Fruit fly (Drosophila melanogaster): ENCODE results near the gene CG12054.

The CG12054 gene

DNA sequence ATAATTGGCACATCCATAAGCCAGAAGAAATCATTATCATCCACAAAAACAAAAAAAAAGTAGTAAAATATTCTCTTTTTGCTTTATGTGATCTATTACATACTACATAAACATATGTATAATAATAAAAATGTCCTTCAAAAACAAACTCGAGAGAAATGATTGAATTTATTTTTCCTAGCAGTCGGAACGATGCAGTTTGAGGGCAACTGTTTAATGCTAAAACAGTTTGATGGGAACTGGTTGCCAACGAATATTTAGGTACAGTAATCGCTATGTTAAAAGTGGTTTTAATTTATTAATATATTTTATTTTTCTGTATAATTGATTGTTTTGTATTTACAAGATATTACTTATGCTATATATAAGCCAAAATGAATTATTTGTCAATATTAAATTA, 10.6 kb downstream of the CG12054 start:
- TF ChIP-seq Dif (GFP tag; optimal IDR thresholded peaks at IDR 0.05; ENCODE audit: partially characterized antibody) = no peak
- peak; percentile 63 for TF ChIP-seq Myc (optimal IDR thresholded peaks at IDR 0.05)
- TF ChIP-seq Jra (GFP tag; optimal IDR thresholded peaks at IDR 0.05) = no peak
- no peak for TF ChIP-seq Dfd (GFP tag; optimal IDR thresholded peaks at IDR 0.05)

DNA sequence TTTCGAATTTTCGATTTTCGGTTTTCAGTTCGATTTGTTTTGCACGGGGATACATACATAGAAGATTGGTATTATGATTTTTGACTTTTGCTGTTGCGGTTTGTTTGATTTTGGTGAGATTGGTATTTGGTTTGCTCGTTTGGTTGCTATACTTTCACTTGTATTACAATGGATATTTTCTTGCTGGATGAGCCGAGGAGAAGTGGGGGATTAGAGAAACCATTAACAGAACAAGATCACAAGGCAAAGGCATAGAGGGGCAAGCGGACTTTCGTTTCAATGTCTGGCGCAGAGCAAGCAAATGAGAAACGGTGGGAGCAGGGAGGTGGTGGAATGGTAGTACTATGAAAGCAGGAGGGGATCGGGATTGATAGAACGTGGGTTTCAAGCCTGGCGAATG, 11.7 kb downstream of the CG12054 start, which contains the start of gene CG15563:
Gene CG15563, minus strand, starts transcription at position 101 of the 400 bp plus-strand sequence.
- TF ChIP-seq foxo (GFP tag; optimal IDR thresholded peaks at IDR 0.05) (no peak), brk (GFP tag; optimal IDR thresholded peaks at IDR 0.05) (no peak), Dif (GFP tag; optimal IDR thresholded peaks at IDR 0.05; ENCODE audit: partially characterized antibody) (no peak), pan (optimal IDR thresholded peaks at IDR 0.05) (no peak)

DNA sequence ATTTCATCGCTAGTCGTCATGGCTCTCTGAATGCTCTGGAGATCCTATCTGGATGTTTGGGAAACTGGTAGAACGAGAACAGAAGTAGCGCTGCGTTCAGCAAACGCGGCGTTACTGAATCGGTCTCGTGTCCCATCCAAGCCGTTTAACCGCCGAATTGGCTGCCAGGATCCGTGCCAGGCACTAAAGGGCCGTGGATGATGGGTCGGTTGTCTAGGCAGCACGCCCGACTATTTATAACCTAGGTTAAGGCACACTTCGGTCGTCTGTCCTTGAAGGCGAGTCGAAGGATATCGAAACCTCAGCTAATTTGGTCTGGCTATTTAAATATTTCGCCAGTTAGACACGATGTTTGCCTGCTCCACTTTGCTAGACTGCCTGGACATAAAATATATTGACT, 14.8 kb downstream of the CG12054 start, which contains the start of gene CG15564:
Gene CG15564, minus strand, starts transcription at position 101 of the 400 bp plus-strand sequence.
- no peak for TF ChIP-seq Dfd (GFP tag; optimal IDR thresholded peaks at IDR 0.05)
- no peak for TF ChIP-seq dsf (GFP tag; optimal IDR thresholded peaks at IDR 0.05; ENCODE audit: borderline replicate concordance)
- TF ChIP-seq CrebA (GFP tag; optimal IDR thresholded peaks at IDR 0.05; ENCODE audit: borderline replicate concordance) = no peak
- TF ChIP-seq HLH106 (tag; optimal IDR thresholded peaks at IDR 0.05) = no peak

DNA sequence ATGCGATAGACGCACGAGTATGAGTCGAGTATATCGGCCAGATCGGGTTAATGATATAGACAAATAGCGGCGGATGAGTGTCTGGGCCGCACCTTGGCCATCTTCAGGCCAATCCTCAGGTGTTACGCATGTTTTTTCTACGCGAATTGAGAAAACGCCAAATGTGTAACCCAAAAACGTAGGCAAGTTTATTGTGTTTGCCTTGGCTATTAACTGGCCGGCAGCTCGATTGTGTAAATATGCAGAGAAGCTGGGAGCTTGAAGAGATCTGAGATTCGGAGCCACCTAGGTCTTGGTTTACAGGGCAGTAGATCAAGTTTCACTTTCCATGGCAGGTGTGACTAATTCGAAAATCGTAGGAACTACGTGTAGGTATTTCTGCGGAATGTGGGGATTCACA, 19.5 kb downstream of the CG12054 start:
- TF ChIP-seq Myc (optimal IDR thresholded peaks at IDR 0.05) (no peak), woc (GFP tag; optimal IDR thresholded peaks at IDR 0.05) (no peak), pan (optimal IDR thresholded peaks at IDR 0.05) (no peak), Mio (GFP tag; optimal IDR thresholded peaks at IDR 0.05) (no peak), jim (GFP tag; optimal IDR thresholded peaks at IDR 0.05) (no peak), brk (GFP tag; optimal IDR thresholded peaks at IDR 0.05) (no peak), br (GFP tag; optimal IDR thresholded peaks at IDR 0.05) (no peak), CG9705 (GFP tag; optimal IDR thresholded peaks at IDR 0.05) (no peak), foxo (GFP tag; optimal IDR thresholded peaks at IDR 0.05) (no peak), Rel (GFP tag; optimal IDR thresholded peaks at IDR 0.05) (no peak), Rel (tag; optimal IDR thresholded peaks at IDR 0.05) (no peak), lola (GFP tag; optimal IDR thresholded peaks at IDR 0.05) (no peak)

DNA sequence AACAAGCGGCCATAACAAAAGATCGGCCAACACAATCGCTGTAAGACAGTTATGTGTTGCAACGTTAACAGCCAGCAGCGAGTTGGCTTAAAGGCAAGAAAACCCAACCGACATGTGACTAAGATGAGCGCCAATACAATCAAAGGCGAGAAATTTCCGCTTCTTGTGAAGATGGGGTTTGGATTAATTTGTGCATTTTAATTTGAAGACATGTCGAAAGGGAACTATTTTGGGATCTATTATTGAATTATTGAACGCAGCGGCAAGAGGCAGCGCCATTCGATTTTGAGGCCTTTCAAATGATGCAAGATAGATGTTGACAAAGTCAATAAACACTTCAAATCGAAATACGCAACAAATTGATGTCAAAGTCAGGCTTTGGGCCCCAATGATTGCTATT, 20.6 kb downstream of the CG12054 start:
- TF ChIP-seq Myc (optimal IDR thresholded peaks at IDR 0.05) (no peak), Rel (GFP tag; optimal IDR thresholded peaks at IDR 0.05) (no peak), Rel (tag; optimal IDR thresholded peaks at IDR 0.05) (no peak), jim (GFP tag; optimal IDR thresholded peaks at IDR 0.05) (no peak), CG32264 (GFP tag; optimal IDR thresholded peaks at IDR 0.05) (no peak), rgr (GFP tag; optimal IDR thresholded peaks at IDR 0.05) (no peak), usp (GFP tag; optimal IDR thresholded peaks at IDR 0.05) (no peak), fru (GFP tag; optimal IDR thresholded peaks at IDR 0.05) (no peak), CrebA (GFP tag; optimal IDR thresholded peaks at IDR 0.05; ENCODE audit: borderline replicate concordance) (no peak), CG9705 (GFP tag; optimal IDR thresholded peaks at IDR 0.05) (no peak), HLH106 (tag; optimal IDR thresholded peaks at IDR 0.05) (no peak), psq (GFP tag; optimal IDR thresholded peaks at IDR 0.05) (no peak), Hnf4 (GFP tag; optimal IDR thresholded peaks at IDR 0.05) (no peak), Abd-B (GFP tag; optimal IDR thresholded peaks at IDR 0.05) (no peak), Dif (GFP tag; optimal IDR thresholded peaks at IDR 0.05; ENCODE audit: partially characterized antibody) (no peak), N (GFP tag; optimal IDR thresholded peaks at IDR 0.05) (no peak), br (GFP tag; optimal IDR thresholded peaks at IDR 0.05) (no peak), lola (GFP tag; optimal IDR thresholded peaks at IDR 0.05) (no peak)

DNA sequence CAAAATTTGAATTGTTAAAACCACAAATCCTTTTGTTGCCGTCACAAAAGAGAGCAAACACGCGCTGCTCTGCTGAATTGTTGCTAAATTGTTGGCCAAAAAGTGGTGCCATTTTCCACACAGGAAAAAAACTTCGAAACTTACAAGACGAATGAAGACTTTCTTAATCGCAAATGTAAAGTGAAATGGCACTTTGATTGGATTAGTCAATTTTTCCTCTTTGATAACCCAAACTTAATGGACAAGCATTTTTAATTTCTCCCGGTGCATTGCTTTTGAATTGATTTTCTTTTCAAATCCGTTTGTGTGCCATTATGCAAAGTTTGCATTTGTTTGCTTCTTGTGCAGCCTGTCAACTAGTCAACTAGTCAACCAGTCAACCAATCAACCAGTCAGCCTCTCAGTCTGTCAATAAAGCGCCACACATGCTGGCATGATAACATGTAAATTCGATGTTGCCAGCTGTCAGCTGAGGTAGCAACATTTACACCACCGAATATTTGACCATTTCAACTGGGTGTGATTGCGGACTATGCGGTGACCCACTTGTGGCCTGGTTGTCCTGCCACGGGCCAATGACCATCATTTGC, 22.7 kb downstream of the CG12054 start:
- TF ChIP-seq psq (GFP tag; optimal IDR thresholded peaks at IDR 0.05) = no peak
- TF ChIP-seq rgr (GFP tag; optimal IDR thresholded peaks at IDR 0.05) = no peak
- TF ChIP-seq N (GFP tag; optimal IDR thresholded peaks at IDR 0.05) = no peak
- TF ChIP-seq sv (GFP tag; optimal IDR thresholded peaks at IDR 0.05) = no peak
- no peak for TF ChIP-seq Abd-B (GFP tag; optimal IDR thresholded peaks at IDR 0.05)
- no peak for TF ChIP-seq woc (GFP tag; optimal IDR thresholded peaks at IDR 0.05)
- TF ChIP-seq Hr83 (GFP tag; optimal IDR thresholded peaks at IDR 0.05; ENCODE audit: poor library complexity, severe bottlenecking) = no peak
- no peak for TF ChIP-seq foxo (GFP tag; optimal IDR thresholded peaks at IDR 0.05)
- TF ChIP-seq ey (GFP tag; optimal IDR thresholded peaks at IDR 0.05) = no peak
- no peak for TF ChIP-seq pan (optimal IDR thresholded peaks at IDR 0.05)
- no peak for TF ChIP-seq jim (GFP tag; optimal IDR thresholded peaks at IDR 0.05)
- TF ChIP-seq br (GFP tag; optimal IDR thresholded peaks at IDR 0.05) = no peak
- TF ChIP-seq CG9705 (GFP tag; optimal IDR thresholded peaks at IDR 0.05) = no peak
- no peak for TF ChIP-seq GATAd (GFP tag; optimal IDR thresholded peaks at IDR 0.05)
- no peak for TF ChIP-seq Hr78 (GFP tag; optimal IDR thresholded peaks at IDR 0.05)
- TF ChIP-seq lola (GFP tag; optimal IDR thresholded peaks at IDR 0.05) = no peak
- TF ChIP-seq Vsx2 (GFP tag; optimal IDR thresholded peaks at IDR 0.05; ENCODE audit: partially characterized antibody) = no peak
- TF ChIP-seq h (GFP tag; optimal IDR thresholded peaks at IDR 0.05) = no peak
- no peak for TF ChIP-seq tai (GFP tag; optimal IDR thresholded peaks at IDR 0.05)

Data from whole organism, wandering third instar larva.